Worm (Caenorhabditis elegans) whole organism, midembryonic: ENCODE measurements around the gene B0001.8.

Experiments used
- flt-1 ChIP-seq: fragments of 200-800 bp; sonication (Bioruptor generic); IDR thresholded peaks from 2 replicates; pipeline ENCODE4 v1.3.6; 2022; ENCODE audit warnings: missing genetic modification characterization, missing compliant biosample characterization
- klf-2 ChIP-seq: fragments of 200-800 bp; sonication (Bioruptor generic); conservative IDR thresholded peaks from 2 replicates; pipeline ENCODE4 v1.3.6; 2022; ENCODE audit warnings: missing genetic modification reagents, missing genetic modification characterization, missing compliant biosample characterization
- med-1 ChIP-seq: sonication (generic microtip); optimal IDR thresholded peaks from 2 replicates; lab custom pipeline; 2017; ENCODE audit warnings: missing genetic modification characterization, mild to moderate bottlenecking, missing compliant biosample characterization, antibody characterized with exemption, missing genetic modification reagents; ENCODE audit not compliant: insufficient read depth
- tab-1 ChIP-seq: fragments of 200-800 bp; sonication (Bioruptor generic); IDR thresholded peaks from 2 replicates; pipeline ENCODE4 v1.3.6; 2022; ENCODE audit warnings: missing genetic modification characterization, missing compliant biosample characterization

DNA sequence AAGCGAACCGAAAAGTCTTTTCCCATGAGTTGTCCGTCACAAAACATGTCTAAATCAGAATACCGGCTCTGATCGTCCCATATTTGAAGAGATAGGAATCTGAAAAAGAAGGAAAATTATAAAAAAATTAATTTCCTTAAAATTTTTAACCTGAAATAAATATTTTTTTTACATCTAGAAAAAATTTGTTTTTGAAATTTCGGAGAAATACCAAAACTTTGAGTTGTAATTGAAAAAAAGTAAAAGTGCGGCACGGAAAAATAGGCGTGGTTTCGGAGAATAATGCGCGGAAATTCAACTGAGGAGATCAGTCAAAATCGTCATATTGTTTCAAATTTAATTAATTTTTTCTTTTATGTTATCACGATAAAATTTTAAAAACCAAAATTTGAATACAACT lies 51.3 kb downstream of the B0001.8 start, which contains the start of gene F11A10.6:
- no peak for TF ChIP-seq klf-2
- no peak for TF ChIP-seq flt-1
- no peak for TF ChIP-seq med-1 (GFP tag; lab: Kevin White, UChicago)
- TF ChIP-seq tab-1 (GFP tag; lab: Robert Waterston, UW): no peak
